Worm (Caenorhabditis elegans): Measurements from ENCODE around the gene irld-64.

The irld-64 gene

ce11 chrII:2920817-2921458 is 9.5 kb downstream of the irld-64 start (continued):
- 0 out of 2 replicates have a peak, but pooled peaks have one; percentile 15 for TF ChIP-seq tag-97 (GFP tag; IDR thresholded peaks at IDR 0.05)
- TF ChIP-seq F10B5.3 (tag; optimal IDR thresholded peaks at IDR 0.05) = peak; percentile 18
- TF ChIP-seq F49E8.2 (tag; optimal IDR thresholded peaks at IDR 0.05; ENCODE audit: borderline replicate concordance) = peak; percentile 18
- no peak for TF ChIP-seq Y48G9A.11 (GFP tag; IDR thresholded peaks at IDR 0.05)
- TF ChIP-seq hlh-11 (tag; optimal IDR thresholded peaks at IDR 0.05) = peak; percentile 95
- TF ChIP-seq dpl-1 (GFP tag; optimal IDR thresholded peaks at IDR 0.05) = peak; percentile 16
- TF ChIP-seq hmg-1.1 (GFP tag; IDR thresholded peaks at IDR 0.05) = peak; percentile 79
- TF ChIP-seq hlh-30 (tag; optimal IDR thresholded peaks at IDR 0.05; ENCODE audit: insufficient read depth) = peak; percentile 97
- no peak for TF ChIP-seq T20F7.1 (GFP tag; optimal IDR thresholded peaks at IDR 0.05)
- TF ChIP-seq nhr-48 (tag; optimal IDR thresholded peaks at IDR 0.05) = peak; percentile 60
- no peak for TF ChIP-seq fos-1 (tag; optimal IDR thresholded peaks at IDR 0.05)
- TF ChIP-seq Y5F2A.4 (GFP tag; optimal IDR thresholded peaks at IDR 0.05) = peak; percentile 37
- peak; percentile 28 for TF ChIP-seq fkh-10 (GFP tag; optimal IDR thresholded peaks at IDR 0.05)
- TF ChIP-seq unc-62 (GFP tag; optimal IDR thresholded peaks at IDR 0.05 in 1 of 2) = peak in 1 of 2 experiments; percentile 87
- TF ChIP-seq unc-62 (tag; optimal IDR thresholded peaks at IDR 0.05) = no peak
- TF ChIP-seq php-3 (GFP tag; IDR thresholded peaks at IDR 0.05) = peak; percentile 53
- peak; percentile 59 for TF ChIP-seq dve-1 (tag; optimal IDR thresholded peaks at IDR 0.05; ENCODE audit: insufficient read depth)
- peak; percentile 50; the same call in 1 of the 2 replicates for TF ChIP-seq lin-1 (GFP tag; IDR thresholded peaks at IDR 0.05)
- peak; percentile 41; the same call in 1 of the 2 replicates for TF ChIP-seq tra-1 (GFP tag; IDR thresholded peaks at IDR 0.05)
- TF ChIP-seq lin-13 (GFP tag; optimal IDR thresholded peaks at IDR 0.05) = peak; percentile 30
- TF ChIP-seq dmd-9 (GFP tag; IDR thresholded peaks at IDR 0.05) = no peak
- peak; percentile 76 to 91 for TF ChIP-seq mdl-1 (tag; optimal IDR thresholded peaks at IDR 0.05)
- no peak for TF ChIP-seq cey-2 (tag; optimal IDR thresholded peaks at IDR 0.05; ENCODE audit: borderline replicate concordance, insufficient read depth)
- peak; percentile 83 for TF ChIP-seq mdt-29 (GFP tag; IDR thresholded peaks at IDR 0.05)

- TF ChIP-seq set-16 (GFP tag; IDR thresholded peaks at IDR 0.05) (peak; percentile 94), aha-1 (tag) (peak; percentile 7), lin-39 (tag; optimal IDR thresholded peaks at IDR 0.05) (no peak)
These were observed 10.2 kb downstream of the irld-64 start for ce11 chrII:2920234-2920633.

DNA sequence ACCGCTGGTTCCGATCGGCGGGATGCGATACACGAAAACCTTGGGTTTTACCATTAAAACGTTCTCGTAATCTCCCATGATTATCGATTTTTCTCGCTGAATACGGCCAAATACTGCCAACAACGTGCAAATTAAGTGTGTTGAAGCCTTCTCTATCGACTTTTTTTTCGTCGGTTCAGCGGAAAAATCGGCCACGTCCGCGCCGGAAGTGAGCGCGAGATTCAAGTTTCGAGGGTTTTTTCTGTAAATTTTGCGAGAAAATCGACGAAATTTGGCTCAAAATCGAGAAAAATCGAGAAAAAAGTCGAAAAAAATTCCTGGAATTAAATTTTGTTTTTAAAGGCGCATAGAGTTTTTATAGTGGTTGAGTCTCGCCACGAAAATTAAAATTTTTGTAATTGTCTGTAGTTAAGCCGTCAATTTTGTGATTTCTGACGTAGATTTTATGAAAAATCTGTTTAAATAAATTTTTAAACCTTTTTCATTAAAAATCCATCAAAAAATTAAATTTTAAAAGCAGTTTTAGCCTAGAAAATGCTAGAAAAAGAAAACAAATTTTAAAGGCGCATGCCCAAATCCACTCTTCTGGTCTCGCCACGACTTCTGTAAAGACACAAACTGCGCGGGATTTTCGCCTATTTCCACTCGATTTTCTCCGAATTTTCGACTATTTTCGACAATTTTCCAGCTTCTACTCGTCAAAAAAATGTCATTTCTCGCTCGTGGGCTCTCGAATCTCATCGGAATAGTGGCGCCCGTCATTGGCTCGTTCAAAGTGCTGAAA is 11.1 kb downstream of the irld-64 start, which contains the start of the genes ncap-1 and Y110A2AR.1:
Gene ncap-1, minus strand, starts transcription at position 241 of the 784 bp plus-strand sequence.
Gene Y110A2AR.1, plus strand, starts transcription at position 637 of the 784 bp plus-strand sequence.
- TF ChIP-seq unc-62 (GFP tag; optimal IDR thresholded peaks at IDR 0.05 in 1 of 2) (peak in 1 of 2 experiments; percentile 18), unc-62 (tag; optimal IDR thresholded peaks at IDR 0.05) (no peak), sdz-12 (GFP tag; optimal IDR thresholded peaks at IDR 0.05) (no peak), lim-7 (GFP tag; IDR thresholded peaks at IDR 0.05) (no peak), nhr-237 (tag; optimal IDR thresholded peaks at IDR 0.05) (no peak), ZK546.5 (tag; optimal IDR thresholded peaks at IDR 0.05) (no peak), zip-11 (GFP tag; IDR thresholded peaks at IDR 0.05) (no peak), ces-1 (GFP tag; optimal IDR thresholded peaks at IDR 0.05) (no peak), lin-39 (tag; optimal IDR thresholded peaks at IDR 0.05) (no peak), mes-2 (tag; optimal IDR thresholded peaks at IDR 0.05; ENCODE audit: poor library complexity, severe bottlenecking) (peak; percentile 78), madf-5 (GFP tag; IDR thresholded peaks at IDR 0.05) (no peak), Y5F2A.4 (GFP tag; optimal IDR thresholded peaks at IDR 0.05) (no peak), F49E8.2 (tag; optimal IDR thresholded peaks at IDR 0.05; ENCODE audit: borderline replicate concordance) (peak; percentile 85), hif-1 (tag; optimal IDR thresholded peaks at IDR 0.05) (peak in 1 of 2 experiments; percentile 26), spr-3 (GFP tag; optimal IDR thresholded peaks at IDR 0.05) (no peak), set-16 (GFP tag; IDR thresholded peaks at IDR 0.05) (no peak), unc-130 (GFP tag; optimal IDR thresholded peaks at IDR 0.05) (peak; percentile 55), dpl-1 (GFP tag; optimal IDR thresholded peaks at IDR 0.05) (peak; percentile 65), aha-1 (tag) (peak; percentile 62), lin-1 (GFP tag; IDR thresholded peaks at IDR 0.05) (no peak), mdl-1 (tag; optimal IDR thresholded peaks at IDR 0.05) (no peak), zfp-2 (tag; optimal IDR thresholded peaks at IDR 0.05) (no peak), lin-38 (GFP tag; IDR thresholded peaks at IDR 0.05) (peak; percentile 10; the same call in 1 of the 2 replicates), nhr-111 (GFP tag; optimal IDR thresholded peaks at IDR 0.05) (no peak), arid-1 (GFP tag; conservative IDR thresholded peaks at IDR 0.05) (no peak), nhr-77 (tag; optimal IDR thresholded peaks at IDR 0.05) (no peak)
